Worm (Caenorhabditis elegans): Measurements from ENCODE around the gene mob-1.

The mob-1 gene

DNA sequence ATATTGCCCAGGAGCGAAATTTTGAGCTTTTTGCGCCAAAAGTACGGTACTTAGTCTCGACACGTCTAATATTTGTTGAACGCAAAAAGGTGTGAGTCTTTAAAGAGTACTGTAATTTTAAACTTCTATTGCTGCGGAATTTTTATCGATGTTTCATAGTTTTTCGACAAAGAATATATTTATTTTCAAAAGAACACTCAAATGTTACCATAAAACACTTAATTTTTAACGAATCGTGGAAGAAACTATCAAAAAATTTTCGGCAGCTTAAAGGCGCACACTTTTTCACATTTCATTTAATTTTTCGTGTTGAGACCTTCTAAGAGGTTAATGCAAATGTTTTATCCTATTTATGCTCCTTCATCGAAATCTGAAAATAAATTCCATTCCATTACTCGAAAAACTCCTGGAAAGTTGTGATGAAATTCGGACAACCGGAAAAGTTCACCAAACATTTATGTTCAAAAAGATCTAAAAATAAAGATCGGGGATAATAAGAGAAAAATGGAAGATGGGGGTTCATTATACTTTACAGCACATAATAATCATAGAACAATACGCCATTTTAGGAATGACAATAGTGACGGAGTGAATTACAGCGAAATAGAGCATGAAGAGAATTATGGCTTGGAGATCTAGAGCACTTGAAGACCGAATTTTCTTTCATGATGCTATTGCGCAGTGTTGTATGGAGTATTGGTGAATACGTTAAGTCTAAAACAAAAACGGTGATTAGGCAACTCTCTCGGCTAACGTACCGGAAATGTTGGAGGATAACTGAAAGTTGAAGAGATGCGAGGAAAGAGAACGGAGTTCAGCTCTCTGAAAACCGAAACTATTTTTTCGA, 40.1 kb upstream of the mob-1 start (continued):
- no peak for TF ChIP-seq aly-2 (tag; optimal IDR thresholded peaks at IDR 0.05)
- TF ChIP-seq nhr-28 (tag; optimal IDR thresholded peaks at IDR 0.05), result no peak
- TF ChIP-seq lim-7 (GFP tag; IDR thresholded peaks at IDR 0.05), result no peak
- TF ChIP-seq gei-8 (GFP tag; optimal IDR thresholded peaks at IDR 0.05), result no peak
- TF ChIP-seq nhr-25 (tag; optimal IDR thresholded peaks at IDR 0.05; ENCODE audit: borderline replicate concordance, insufficient read depth), result no peak
- no peak for TF ChIP-seq ZK546.5 (tag; optimal IDR thresholded peaks at IDR 0.05)
- no peak for TF ChIP-seq D1046.2 (GFP tag; IDR thresholded peaks at IDR 0.05)
- TF ChIP-seq vab-7 (GFP tag; IDR thresholded peaks at IDR 0.05), result no peak
- TF ChIP-seq egl-27 (tag; optimal IDR thresholded peaks at IDR 0.05), result no peak
- 0 out of 2 replicates have a peak, but pooled peaks have one; percentile 18 for TF ChIP-seq saeg-2 (GFP tag; IDR thresholded peaks at IDR 0.05)
- peak; percentile 39 for TF ChIP-seq T20F7.1 (GFP tag; optimal IDR thresholded peaks at IDR 0.05)
- no peak for TF ChIP-seq ceh-44 (GFP tag; IDR thresholded peaks at IDR 0.05)
- TF ChIP-seq tra-1 (GFP tag; IDR thresholded peaks at IDR 0.05), result no peak
- no peak for TF ChIP-seq lir-3 (tag; optimal IDR thresholded peaks at IDR 0.05)
- no peak for TF ChIP-seq nhr-41 (GFP tag; IDR thresholded peaks at IDR 0.05)
- TF ChIP-seq pha-4 (GFP tag; IDR thresholded peaks at IDR 0.05), result peak; percentile 13; the same call in 1 of the 2 replicates
- no peak for TF ChIP-seq pha-4 (tag; optimal IDR thresholded peaks at IDR 0.05)
- TF ChIP-seq skn-1 (tag; optimal IDR thresholded peaks at IDR 0.05), result no peak
- no peak for TF ChIP-seq snpc-4 (tag; optimal IDR thresholded peaks at IDR 0.05)
- TF ChIP-seq nhr-6 (tag; optimal IDR thresholded peaks at IDR 0.05), result no peak
- no peak for TF ChIP-seq nhr-48 (tag; optimal IDR thresholded peaks at IDR 0.05)
- no peak for TF ChIP-seq daf-12 (tag; optimal IDR thresholded peaks at IDR 0.05)
- TF ChIP-seq ceh-20 (GFP tag; IDR thresholded peaks at IDR 0.05), result no peak
- no peak for TF ChIP-seq nhr-10 (tag; optimal IDR thresholded peaks at IDR 0.05)
- TF ChIP-seq ama-1 (optimal IDR thresholded peaks at IDR 0.05), result peak; percentile 82
- TF ChIP-seq pqm-1 (tag; optimal IDR thresholded peaks at IDR 0.05), result no peak
- TF ChIP-seq spr-3 (GFP tag; optimal IDR thresholded peaks at IDR 0.05), result no peak
- no peak for TF ChIP-seq ces-1 (GFP tag; optimal IDR thresholded peaks at IDR 0.05)
- TF ChIP-seq unc-39 (tag; optimal IDR thresholded peaks at IDR 0.05), result no peak
- no peak for TF ChIP-seq unc-62 (GFP tag; optimal IDR thresholded peaks at IDR 0.05 in 1 of 2)
- no peak for TF ChIP-seq unc-62 (tag; optimal IDR thresholded peaks at IDR 0.05)

ce11 chrIV:11821591-11822361, 38.6 kb upstream of the mob-1 start, which contains the start of the genes par-5 and M117.3:
Gene par-5, minus strand, starts transcription at chrIV:11821924.
Gene M117.3, plus strand, starts transcription at chrIV:11822206.
- TF ChIP-seq dmd-8 (GFP tag; IDR thresholded peaks at IDR 0.05), result no peak
- TF ChIP-seq mxl-3 (GFP tag; optimal IDR thresholded peaks at IDR 0.05), result peak; percentile 81
- TF ChIP-seq nhr-11 (tag; optimal IDR thresholded peaks at IDR 0.05), result peak; percentile 76
- peak; percentile 43 for TF ChIP-seq F37D6.2 (tag; optimal IDR thresholded peaks at IDR 0.05)
- TF ChIP-seq zip-2 (tag; optimal IDR thresholded peaks at IDR 0.05), result no peak
- TF ChIP-seq F44E2.7 (GFP tag; IDR thresholded peaks at IDR 0.05), result peak; percentile 71; the same call in 1 of the 2 replicates
- TF ChIP-seq lin-38 (GFP tag; IDR thresholded peaks at IDR 0.05), result peak; percentile 60
- no peak for TF ChIP-seq R02D3.7 (tag; optimal IDR thresholded peaks at IDR 0.05)
- TF ChIP-seq Y5F2A.4 (GFP tag; optimal IDR thresholded peaks at IDR 0.05), result no peak
- peak; percentile 68 for TF ChIP-seq fkh-10 (GFP tag; optimal IDR thresholded peaks at IDR 0.05)
- peak; percentile 98 for TF ChIP-seq hlh-30 (tag; optimal IDR thresholded peaks at IDR 0.05; ENCODE audit: insufficient read depth)
- no peak for TF ChIP-seq daf-12 (tag; optimal IDR thresholded peaks at IDR 0.05)
- TF ChIP-seq nhr-48 (tag; optimal IDR thresholded peaks at IDR 0.05), result peak; percentile 48
- TF ChIP-seq ztf-11 (tag; optimal IDR thresholded peaks at IDR 0.05), result no peak
- TF ChIP-seq lin-39 (tag; optimal IDR thresholded peaks at IDR 0.05), result no peak
- TF ChIP-seq nhr-237 (tag; optimal IDR thresholded peaks at IDR 0.05), result no peak
- peak; percentile 68 for TF ChIP-seq ceh-28 (tag; optimal IDR thresholded peaks at IDR 0.05)
- peak; percentile 68 for TF ChIP-seq lin-1 (GFP tag; IDR thresholded peaks at IDR 0.05)
- peak; percentile 57 for TF ChIP-seq nhr-77 (tag; optimal IDR thresholded peaks at IDR 0.05)
- TF ChIP-seq arid-1 (GFP tag; conservative IDR thresholded peaks at IDR 0.05), result peak; percentile 11; the same call in 1 of the 2 replicates
- peak; percentile 90 for TF ChIP-seq dve-1 (tag; optimal IDR thresholded peaks at IDR 0.05; ENCODE audit: insufficient read depth)
